Worm (Caenorhabditis elegans) whole organism, late embryonic: Measurements from ENCODE around the gene flor-1.

Experiments used
- C08G9.2 ChIP-seq: sonication (generic microtip); optimal IDR thresholded peaks from 2 replicates; lab custom pipeline; 2016; ENCODE audit warnings: mild to moderate bottlenecking, missing genetic modification characterization, moderate library complexity, missing compliant biosample characterization
- C38D4.7 ChIP-seq: fragments of 200-800 bp; sonication (Bioruptor generic); optimal IDR thresholded peaks from 2 replicates; lab custom pipeline; 2018; ENCODE audit warnings: mild to moderate bottlenecking, missing genetic modification characterization, moderate library complexity, missing compliant biosample characterization
- F13H6.1 ChIP-seq: sonication (generic microtip); optimal IDR thresholded peaks from 2 replicates; lab custom pipeline; 2016; ENCODE audit warnings: missing genetic modification characterization, missing compliant biosample characterization
- K02D7.2 ChIP-seq: sonication (generic microtip); optimal IDR thresholded peaks from 2 replicates; lab custom pipeline; 2017; ENCODE audit warnings: mild to moderate bottlenecking, missing genetic modification characterization, missing compliant biosample characterization
- K09A11.1 ChIP-seq: sonication (generic microtip); optimal IDR thresholded peaks from 2 replicates; lab custom pipeline; 2017; ENCODE audit warnings: antibody characterized with exemption, mild to moderate bottlenecking, missing genetic modification characterization, missing compliant biosample characterization; ENCODE audit not compliant: insufficient read depth
- Y22D7AL.16 ChIP-seq: sonication (generic microtip); optimal IDR thresholded peaks from 2 replicates; lab custom pipeline; 2016; ENCODE audit warnings: missing genetic modification characterization, missing compliant biosample characterization
- ceh-18 ChIP-seq: sonication (generic microtip); optimal IDR thresholded peaks from 2 replicates; lab custom pipeline; 2016; ENCODE audit warnings: missing genetic modification characterization, missing compliant biosample characterization
- ceh-19 ChIP-seq: fragments of 200-800 bp; sonication (Bioruptor generic); optimal IDR thresholded peaks from 2 replicates; lab custom pipeline; 2018; ENCODE audit warnings: mild to moderate bottlenecking, missing genetic modification characterization, missing compliant biosample characterization
- ceh-22 ChIP-seq: sonication (generic microtip); optimal IDR thresholded peaks from 2 replicates; lab custom pipeline; 2017; ENCODE audit warnings: missing biosample characterization, missing genetic modification characterization
- ceh-31 ChIP-seq: sonication (generic microtip); optimal IDR thresholded peaks from 2 replicates; lab custom pipeline; 2016; ENCODE audit warnings: missing genetic modification characterization, missing compliant biosample characterization
- ceh-48 ChIP-seq: sonication (generic microtip); optimal IDR thresholded peaks from 2 replicates; lab custom pipeline; 2016; ENCODE audit warnings: missing genetic modification characterization, inconsistent platforms, missing compliant biosample characterization
- ceh-9 ChIP-seq: sonication (generic microtip); optimal IDR thresholded peaks from 2 replicates; lab custom pipeline; 2016; ENCODE audit warnings: mild to moderate bottlenecking, missing genetic modification characterization, inconsistent platforms, missing compliant biosample characterization
- elt-2 ChIP-seq: sonication (generic microtip); optimal IDR thresholded peaks from 2 replicates; lab custom pipeline; 2016; ENCODE audit warnings: missing genetic modification reagents, missing genetic modification characterization, missing compliant biosample characterization
- eyg-1 ChIP-seq: sonication (generic microtip); optimal IDR thresholded peaks from 2 replicates; lab custom pipeline; 2016; ENCODE audit warnings: missing genotype, missing genetic modification characterization, missing compliant biosample characterization
- fkh-10 ChIP-seq: fragments of 150-350 bp; optimal IDR thresholded peaks from 2 replicates; lab custom pipeline; 2014; ENCODE audit warnings: missing biosample characterization, missing genetic modification reagents, missing genetic modification characterization
- hlh-13 ChIP-seq: fragments of 200-800 bp; sonication (Bioruptor generic); optimal IDR thresholded peaks from 2 replicates; lab custom pipeline; 2018; ENCODE audit warnings: mild to moderate bottlenecking, missing genetic modification characterization, missing compliant biosample characterization
- lin-11 ChIP-seq: fragments of 200-800 bp; sonication (Bioruptor generic); optimal IDR thresholded peaks from 2 replicates; lab custom pipeline; 2018; ENCODE audit warnings: mild to moderate bottlenecking, missing genetic modification characterization, missing compliant biosample characterization
- mec-3 ChIP-seq: sonication (generic microtip); optimal IDR thresholded peaks from 2 replicates; lab custom pipeline; 2016; ENCODE audit warnings: borderline replicate concordance, missing genetic modification characterization, missing compliant biosample characterization
- nfya-1 ChIP-seq: sonication (generic microtip); optimal IDR thresholded peaks from 2 replicates; lab custom pipeline; 2017; ENCODE audit warnings: missing genetic modification characterization, mild to moderate bottlenecking, missing compliant biosample characterization, antibody characterized with exemption, moderate library complexity
- nhr-11 ChIP-seq: fragments of 150-350 bp; optimal IDR thresholded peaks from 2 replicates; lab custom pipeline; 2014; ENCODE audit warnings: missing biosample characterization, missing genetic modification characterization
- odd-2 ChIP-seq: sonication (generic microtip); optimal IDR thresholded peaks from 2 replicates; lab custom pipeline; 2017; ENCODE audit warnings: antibody characterized with exemption, mild to moderate bottlenecking, missing genetic modification characterization, missing compliant biosample characterization
- pag-3 ChIP-seq: sonication (generic microtip); optimal IDR thresholded peaks from 2 replicates; lab custom pipeline; 2016; ENCODE audit warnings: missing compliant biosample characterization, missing genetic modification characterization, borderline replicate concordance
- pha-2 ChIP-seq: sonication (generic microtip); optimal IDR thresholded peaks from 2 replicates; lab custom pipeline; 2017; ENCODE audit warnings: mild to moderate bottlenecking, missing genetic modification characterization, missing compliant biosample characterization
- pqm-1 ChIP-seq: sonication (generic microtip); optimal IDR thresholded peaks from 2 replicates; lab custom pipeline; 2016; ENCODE audit warnings: missing genetic modification characterization, missing compliant biosample characterization
- ref-2 ChIP-seq: sonication (generic microtip); optimal IDR thresholded peaks from 2 replicates; lab custom pipeline; 2016; ENCODE audit warnings: missing genetic modification characterization, missing compliant biosample characterization
- rnt-1 ChIP-seq: sonication (generic microtip); optimal IDR thresholded peaks from 2 replicates; lab custom pipeline; 2016; ENCODE audit warnings: missing genetic modification characterization, missing compliant biosample characterization
- sdc-2 ChIP-seq: sonication (generic microtip); optimal IDR thresholded peaks from 2 replicates; lab custom pipeline; 2016; ENCODE audit warnings: missing genotype, missing genetic modification characterization, missing compliant biosample characterization
- sox-2 ChIP-seq: fragments of 200-800 bp; sonication (Bioruptor generic); IDR thresholded peaks from 2 replicates; pipeline ENCODE4 v1.3.6; 2022; ENCODE audit warnings: missing genetic modification reagents, missing genetic modification characterization, missing compliant biosample characterization
- syd-9 ChIP-seq: sonication (generic microtip); optimal IDR thresholded peaks from 2 replicates; lab custom pipeline; 2016; ENCODE audit warnings: mild to moderate bottlenecking, missing genetic modification characterization, moderate library complexity, missing compliant biosample characterization
- tbx-2 ChIP-seq: sonication (generic microtip); optimal IDR thresholded peaks from 2 replicates; lab custom pipeline; 2016; ENCODE audit warnings: missing genetic modification characterization, missing compliant biosample characterization
- unc-55 ChIP-seq: sonication (generic microtip); optimal IDR thresholded peaks from 2 replicates; lab custom pipeline; 2017; ENCODE audit warnings: missing biosample characterization, missing genetic modification reagents, missing genetic modification characterization
- ztf-16 ChIP-seq: sonication (generic microtip); optimal IDR thresholded peaks from 2 replicates; lab custom pipeline; 2017; ENCODE audit warnings: missing genetic modification characterization, missing compliant biosample characterization

flor-1 gene

ce11 chrV:15153277-15153676, 33.9 kb upstream of the flor-1 start, which contains the start of gene srh-55:
Gene srh-55 (plus strand): TSS chrV:15153577.
- TF ChIP-seq fkh-10 (GFP tag; lab: Kevin White, UChicago) (no peak), unc-55 (GFP tag; lab: Kevin White, UChicago) (no peak), ceh-22 (tag; lab: Kevin White, UChicago) (no peak), ceh-48 (tag; lab: Kevin White, UChicago) (no peak), tbx-2 (no peak), C38D4.7 (GFP tag; lab: Kevin White, UChicago) (no peak), eyg-1 (tag; lab: Kevin White, UChicago) (no peak), ceh-9 (tag; lab: Kevin White, UChicago) (no peak), sox-2 (GFP tag; lab: Robert Waterston, UW) (no peak), pha-2 (no peak)
- TF ChIP-seq, all 69 proteins: peak for 0

- TF ChIP-seq ceh-22 (tag; lab: Kevin White, UChicago), result no peak
- TF ChIP-seq K09A11.1 (tag; lab: Kevin White, UChicago), result no peak
- no peak for TF ChIP-seq pha-2
- no peak for TF ChIP-seq ref-2 (tag; lab: Kevin White, UChicago)
- no peak for TF ChIP-seq fkh-10 (GFP tag; lab: Kevin White, UChicago)
- TF ChIP-seq hlh-13, result no peak
- no peak for TF ChIP-seq F13H6.1 (tag; lab: Kevin White, UChicago)
- TF ChIP-seq nhr-11 (tag; lab: Kevin White, UChicago), result no peak
- TF ChIP-seq rnt-1 (tag; lab: Kevin White, UChicago), result no peak
- TF ChIP-seq sdc-2, result no peak
- TF ChIP-seq elt-2 (tag; lab: Kevin White, UChicago), result no peak
- no peak for TF ChIP-seq ztf-16 (tag; lab: Kevin White, UChicago)
- TF ChIP-seq lin-11 (tag; lab: Kevin White, UChicago), result no peak
- TF ChIP-seq sox-2 (GFP tag; lab: Robert Waterston, UW), result no peak
- no peak for TF ChIP-seq ceh-18 (tag; lab: Kevin White, UChicago)
- no peak for TF ChIP-seq ceh-19 (GFP tag; lab: Kevin White, UChicago)
- TF ChIP-seq pag-3 (tag; lab: Kevin White, UChicago), result no peak
- TF ChIP-seq, all 69 proteins: peak for 0
These were observed 32.6 kb upstream of the flor-1 start for ce11 chrV:15152010-15152409.

ce11 chrV:15150661-15151060, 31.2 kb upstream of the flor-1 start, which contains the start of gene T09F5.2:
Gene T09F5.2 (plus strand): TSS chrV:15150961.
- TF ChIP-seq pqm-1 (tag; lab: Kevin White, UChicago) (no peak), Y22D7AL.16 (no peak), odd-2 (tag; lab: Kevin White, UChicago) (no peak), syd-9 (no peak), ceh-18 (tag; lab: Kevin White, UChicago) (no peak), ceh-31 (tag; lab: Kevin White, UChicago) (no peak)

- no peak for TF ChIP-seq unc-55 (GFP tag; lab: Kevin White, UChicago)
- TF ChIP-seq nfya-1 (tag; lab: Kevin White, UChicago), result peak; percentile 69
These were observed 30.8 kb upstream of the flor-1 start for ce11 chrV:15150176-15150575.

ce11 chrV:15148800-15149199, 29.4 kb upstream of the flor-1 start, which contains the start of gene T09F5.1:
Gene T09F5.1 (plus strand): TSS chrV:15149100.
- TF ChIP-seq elt-2 (tag; lab: Kevin White, UChicago) (no peak), lin-11 (tag; lab: Kevin White, UChicago) (no peak), unc-55 (GFP tag; lab: Kevin White, UChicago) (no peak), rnt-1 (tag; lab: Kevin White, UChicago) (peak; percentile 5)

- TF ChIP-seq K09A11.1 (tag; lab: Kevin White, UChicago) (no peak), F13H6.1 (tag; lab: Kevin White, UChicago) (no peak), C08G9.2 (no peak), mec-3 (no peak), K02D7.2 (tag; lab: Kevin White, UChicago) (no peak)
These were observed 28.4 kb upstream of the flor-1 start, which contains the start of gene T09F5.20 for ce11 chrV:15147776-15148175. Gene T09F5.20 (minus strand): TSS chrV:15147876.
